Worm (Caenorhabditis elegans): ENCODE data around the gene T04C9.3.

The T04C9.3 gene

DNA sequence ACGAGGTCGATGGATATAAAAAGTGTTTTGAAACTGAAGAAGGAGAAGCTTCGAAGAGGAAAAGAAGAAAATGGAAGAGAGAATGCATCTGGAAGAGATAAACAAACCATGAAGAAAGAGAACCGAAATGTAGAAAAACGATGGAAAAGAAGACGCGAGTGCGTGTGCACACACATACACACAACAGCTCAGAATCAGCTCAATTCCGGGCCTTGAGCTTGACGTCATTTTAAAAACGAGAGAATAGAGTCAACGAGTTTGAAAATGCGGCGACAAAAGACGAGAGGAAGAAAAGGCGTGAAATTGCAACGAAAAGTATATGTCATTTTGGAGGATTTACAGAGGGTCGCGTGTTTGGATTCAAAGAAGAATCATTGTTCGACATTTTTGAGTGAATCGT, 14.2 kb downstream of the T04C9.3 start:
- TF ChIP-seq T22C8.4 (GFP tag; IDR thresholded peaks at IDR 0.05) (no peak), tab-1 (GFP tag; IDR thresholded peaks at IDR 0.05) (no peak), flt-1 (GFP tag; IDR thresholded peaks at IDR 0.05) (no peak), ref-1 (GFP tag; conservative IDR thresholded peaks at IDR 0.05) (no peak), ztf-29 (GFP tag; IDR thresholded peaks at IDR 0.05) (no peak), ztf-23 (GFP tag; IDR thresholded peaks at IDR 0.05) (no peak), cog-1 (tag; optimal IDR thresholded peaks at IDR 0.05) (no peak), med-1 (GFP tag; optimal IDR thresholded peaks at IDR 0.05; ENCODE audit: insufficient read depth) (no peak), klf-2 (GFP tag; conservative IDR thresholded peaks at IDR 0.05) (no peak)

DNA sequence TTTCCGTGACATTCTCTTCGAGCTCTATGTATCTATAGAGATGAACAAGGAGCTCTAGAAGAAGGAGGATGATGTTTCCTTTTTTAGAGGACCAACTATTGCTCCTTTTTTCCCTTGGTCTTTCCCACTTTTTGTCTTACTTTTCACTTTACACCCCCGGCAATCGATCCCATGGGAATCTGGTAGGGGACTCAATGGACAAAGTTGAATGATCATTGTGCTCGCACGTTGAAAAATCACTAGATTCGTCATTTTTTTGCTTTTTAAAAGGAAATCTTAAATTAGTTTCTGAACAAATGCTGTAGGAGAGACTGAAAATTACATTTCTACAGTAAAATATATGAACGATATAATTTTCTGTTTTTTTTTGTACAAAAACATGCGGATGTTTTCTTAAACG, 16.6 kb downstream of the T04C9.3 start:
- TF ChIP-seq T22C8.4 (GFP tag; IDR thresholded peaks at IDR 0.05) (no peak), klf-2 (GFP tag; conservative IDR thresholded peaks at IDR 0.05) (no peak), ztf-29 (GFP tag; IDR thresholded peaks at IDR 0.05) (no peak), ztf-23 (GFP tag; IDR thresholded peaks at IDR 0.05) (no peak)

DNA sequence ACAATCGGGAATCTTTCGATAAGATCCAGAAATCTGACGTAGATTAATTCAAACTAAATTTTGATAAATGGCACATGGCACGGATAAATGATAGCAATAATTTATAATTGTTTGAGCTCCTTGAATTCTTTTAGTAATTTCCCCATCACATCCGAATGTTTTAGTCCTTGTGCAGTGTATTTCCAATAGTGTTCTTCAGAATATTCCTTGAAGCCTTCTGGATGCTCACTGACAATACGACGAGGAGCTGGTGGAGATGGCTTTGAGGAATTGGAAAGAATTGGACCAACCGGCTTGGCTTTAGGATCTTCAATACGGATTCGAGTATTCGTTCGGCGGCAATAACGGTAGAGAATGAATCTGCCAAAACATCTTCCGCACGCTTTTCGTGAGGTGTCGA, 21.0 kb downstream of the T04C9.3 start:
- no peak for TF ChIP-seq T22C8.4 (GFP tag; IDR thresholded peaks at IDR 0.05)
- no peak for TF ChIP-seq med-1 (GFP tag; optimal IDR thresholded peaks at IDR 0.05; ENCODE audit: insufficient read depth)
- no peak for TF ChIP-seq ztf-23 (GFP tag; IDR thresholded peaks at IDR 0.05)
- no peak for TF ChIP-seq ref-1 (GFP tag; conservative IDR thresholded peaks at IDR 0.05)
- TF ChIP-seq cog-1 (tag; optimal IDR thresholded peaks at IDR 0.05): no peak
- TF ChIP-seq klf-2 (GFP tag; conservative IDR thresholded peaks at IDR 0.05): no peak
- no peak for TF ChIP-seq tab-1 (GFP tag; IDR thresholded peaks at IDR 0.05)
- TF ChIP-seq flt-1 (GFP tag; IDR thresholded peaks at IDR 0.05): no peak
- TF ChIP-seq ztf-29 (GFP tag; IDR thresholded peaks at IDR 0.05): no peak

DNA sequence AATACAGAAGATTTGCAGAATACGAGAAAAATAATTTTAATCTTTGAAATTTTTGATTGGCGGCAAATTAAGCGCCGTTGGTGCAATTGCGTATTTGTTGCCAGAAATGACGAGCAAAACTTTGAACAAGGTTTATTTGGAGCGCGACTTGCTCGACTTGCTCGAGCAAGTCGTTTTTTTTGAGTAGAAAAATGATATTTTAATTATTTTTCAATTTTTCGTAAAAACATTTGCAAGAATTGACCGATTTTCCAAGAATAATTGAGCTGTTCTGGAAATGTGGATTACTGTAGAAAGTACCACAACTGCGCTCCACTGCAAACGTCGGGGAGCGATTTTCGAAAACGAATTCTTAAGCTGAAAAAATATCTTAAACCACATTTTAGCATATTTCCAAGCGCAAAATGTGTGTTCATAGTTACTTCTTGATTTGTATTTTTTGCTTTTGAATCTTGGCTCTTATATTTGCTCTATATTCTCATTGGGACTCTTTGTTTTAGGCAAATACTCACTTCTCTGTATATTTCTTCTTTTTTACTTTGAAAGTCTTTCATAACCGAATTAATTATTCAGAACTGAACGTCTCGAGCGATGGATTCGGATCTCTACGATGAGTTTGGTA, 23.7 kb downstream of the T04C9.3 start, which contains the start of the genes gcna-1 and eftu-2:
Gene gcna-1, minus strand, starts transcription at position 96 of the 622 bp plus-strand sequence.
Gene eftu-2, plus strand, starts transcription at position 572 of the 622 bp plus-strand sequence.
- TF ChIP-seq ref-1 (GFP tag; conservative IDR thresholded peaks at IDR 0.05): no peak
- TF ChIP-seq ztf-23 (GFP tag; IDR thresholded peaks at IDR 0.05): no peak
- TF ChIP-seq ztf-29 (GFP tag; IDR thresholded peaks at IDR 0.05): no peak
- TF ChIP-seq klf-2 (GFP tag; conservative IDR thresholded peaks at IDR 0.05): no peak
- TF ChIP-seq cog-1 (tag; optimal IDR thresholded peaks at IDR 0.05): no peak
- no peak for TF ChIP-seq T22C8.4 (GFP tag; IDR thresholded peaks at IDR 0.05)
- no peak for TF ChIP-seq med-1 (GFP tag; optimal IDR thresholded peaks at IDR 0.05; ENCODE audit: insufficient read depth)
- TF ChIP-seq flt-1 (GFP tag; IDR thresholded peaks at IDR 0.05): no peak
- no peak for TF ChIP-seq tab-1 (GFP tag; IDR thresholded peaks at IDR 0.05)

DNA sequence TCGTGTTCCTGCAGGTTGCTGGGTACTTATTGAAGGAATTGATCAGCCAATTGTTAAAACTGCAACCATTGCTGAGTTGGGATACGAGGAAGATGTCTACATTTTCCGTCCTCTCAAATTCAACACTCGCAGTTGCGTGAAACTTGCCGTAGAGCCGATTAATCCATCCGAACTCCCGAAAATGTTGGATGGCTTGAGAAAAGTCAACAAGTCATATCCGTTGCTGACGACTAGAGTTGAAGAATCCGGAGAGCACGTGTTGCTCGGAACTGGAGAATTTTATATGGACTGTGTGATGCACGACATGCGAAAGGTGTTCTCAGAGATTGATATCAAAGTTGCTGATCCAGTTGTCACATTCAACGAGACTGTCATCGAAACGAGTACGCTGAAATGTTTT, 25.9 kb downstream of the T04C9.3 start:
- TF ChIP-seq med-1 (GFP tag; optimal IDR thresholded peaks at IDR 0.05; ENCODE audit: insufficient read depth) (no peak), ref-1 (GFP tag; conservative IDR thresholded peaks at IDR 0.05) (no peak), klf-2 (GFP tag; conservative IDR thresholded peaks at IDR 0.05) (no peak), ztf-29 (GFP tag; IDR thresholded peaks at IDR 0.05) (no peak), flt-1 (GFP tag; IDR thresholded peaks at IDR 0.05) (no peak), T22C8.4 (GFP tag; IDR thresholded peaks at IDR 0.05) (no peak), tab-1 (GFP tag; IDR thresholded peaks at IDR 0.05) (no peak), ztf-23 (GFP tag; IDR thresholded peaks at IDR 0.05) (no peak), cog-1 (tag; optimal IDR thresholded peaks at IDR 0.05) (no peak)

DNA sequence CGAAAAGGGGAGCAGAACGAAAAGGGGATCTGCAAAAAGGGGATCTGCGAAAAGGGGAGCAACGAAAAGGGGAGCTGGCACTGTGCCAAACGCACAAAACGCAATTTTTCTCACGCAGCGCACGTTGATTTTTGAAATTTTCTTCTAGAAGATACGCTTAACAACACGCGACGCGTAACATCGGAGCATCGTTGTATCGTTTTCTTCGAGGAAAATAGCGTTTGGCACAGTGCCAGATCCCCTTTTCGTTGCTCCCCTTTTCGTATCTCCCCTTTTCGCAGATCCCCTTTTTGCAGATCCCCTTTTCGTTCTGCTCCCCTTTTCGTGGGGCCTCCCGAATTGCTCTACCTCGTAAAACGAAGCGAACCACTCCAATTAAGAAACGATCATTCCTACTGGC, 27.6 kb downstream of the T04C9.3 start:
- TF ChIP-seq ztf-23 (GFP tag; IDR thresholded peaks at IDR 0.05): 0 out of 2 replicates have a peak, but pooled peaks have one; percentile 10
- peak; percentile 20; the same call in 1 of the 2 replicates for TF ChIP-seq flt-1 (GFP tag; IDR thresholded peaks at IDR 0.05)
- TF ChIP-seq ztf-29 (GFP tag; IDR thresholded peaks at IDR 0.05): peak; percentile 10; the same call in 1 of the 2 replicates

DNA sequence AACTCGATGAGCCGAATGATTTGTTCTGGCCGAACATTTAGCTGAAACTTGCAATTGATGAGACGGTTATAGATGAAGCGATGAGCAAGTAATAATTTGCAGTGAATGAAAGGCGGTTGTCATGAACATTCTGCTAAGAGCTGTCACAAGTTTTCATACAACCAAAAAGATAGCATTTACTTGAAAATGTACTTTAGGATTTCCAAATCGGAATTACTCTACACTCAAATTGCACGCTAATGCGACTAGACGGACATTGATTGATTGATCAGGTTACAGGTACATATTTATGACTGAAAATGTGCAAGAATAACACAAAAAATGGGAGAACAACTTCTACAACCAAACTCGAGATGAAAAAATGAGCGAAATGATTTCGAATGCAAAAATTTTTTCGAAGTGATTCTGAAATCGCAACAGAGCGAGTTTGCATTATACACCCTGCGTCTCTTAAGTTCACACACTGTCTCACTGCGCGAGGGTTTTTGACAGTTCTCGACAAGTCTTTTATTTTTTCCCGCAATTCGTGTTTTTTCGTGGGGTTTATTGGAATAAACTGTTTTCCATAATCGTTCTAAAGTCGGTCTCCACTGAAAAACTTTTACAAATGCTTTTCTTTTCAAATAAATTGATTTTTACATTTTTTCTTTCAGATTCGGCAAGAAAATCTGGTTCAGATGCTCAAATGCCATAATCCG, 34.2 kb downstream of the T04C9.3 start, which contains the start of the genes npp-10 and cyk-3:
Gene npp-10, minus strand, starts transcription at position 51 of the 698 bp plus-strand sequence.
Gene cyk-3, plus strand, starts transcription at position 648 of the 698 bp plus-strand sequence.
- TF ChIP-seq T22C8.4 (GFP tag; IDR thresholded peaks at IDR 0.05) (no peak), ref-1 (GFP tag; conservative IDR thresholded peaks at IDR 0.05) (no peak), med-1 (GFP tag; optimal IDR thresholded peaks at IDR 0.05; ENCODE audit: insufficient read depth) (no peak)

DNA sequence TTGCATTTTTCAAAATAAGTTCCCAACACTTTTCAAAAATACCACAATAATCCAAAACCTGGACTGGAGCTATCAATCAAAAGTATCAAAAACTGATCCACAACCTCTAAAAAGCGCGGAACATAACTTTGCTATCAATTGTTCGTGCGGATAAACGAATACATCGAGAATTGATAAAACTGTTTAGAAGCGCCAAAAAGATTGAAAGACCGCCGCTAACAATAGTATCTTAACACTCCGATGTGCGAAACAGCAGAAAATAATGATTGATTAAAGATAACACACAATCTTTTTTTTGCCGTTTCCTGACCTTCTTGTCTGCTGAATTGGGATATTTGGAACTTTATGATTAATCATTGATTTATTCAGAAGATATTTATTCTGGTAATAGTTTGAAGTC, 43.0 kb downstream of the T04C9.3 start, which contains the start of gene tbx-7:
Gene tbx-7, minus strand, starts transcription at position 101 of the 400 bp plus-strand sequence.
- TF ChIP-seq flt-1 (GFP tag; IDR thresholded peaks at IDR 0.05) (no peak), ref-1 (GFP tag; conservative IDR thresholded peaks at IDR 0.05) (no peak), klf-2 (GFP tag; conservative IDR thresholded peaks at IDR 0.05) (no peak), T22C8.4 (GFP tag; IDR thresholded peaks at IDR 0.05) (no peak), tab-1 (GFP tag; IDR thresholded peaks at IDR 0.05) (no peak), med-1 (GFP tag; optimal IDR thresholded peaks at IDR 0.05; ENCODE audit: insufficient read depth) (no peak), ztf-29 (GFP tag; IDR thresholded peaks at IDR 0.05) (no peak), ztf-23 (GFP tag; IDR thresholded peaks at IDR 0.05) (no peak), cog-1 (tag; optimal IDR thresholded peaks at IDR 0.05) (no peak)

DNA sequence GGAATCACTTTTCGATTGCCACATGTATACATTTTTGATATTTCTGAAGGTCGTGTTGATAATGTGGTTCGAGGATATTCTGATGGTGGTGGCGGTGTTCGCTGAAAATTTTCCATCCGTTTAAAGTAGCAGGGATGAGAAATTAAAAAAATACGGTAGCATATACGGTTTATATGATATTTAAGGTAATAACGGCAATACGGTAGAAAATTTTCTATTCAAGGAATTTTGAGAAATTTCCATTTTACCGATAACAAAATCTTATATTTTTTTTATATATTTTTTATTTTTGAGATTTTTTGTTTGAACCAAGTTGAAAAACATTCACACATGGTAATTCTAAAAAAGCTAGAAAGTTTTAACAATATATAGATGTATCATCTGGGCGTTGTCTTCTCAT, 45.0 kb downstream of the T04C9.3 start, which contains the start of gene ZK328.6:
Gene ZK328.6, minus strand, starts transcription at position 101 of the 400 bp plus-strand sequence.
- TF ChIP-seq ztf-29 (GFP tag; IDR thresholded peaks at IDR 0.05) (no peak), med-1 (GFP tag; optimal IDR thresholded peaks at IDR 0.05; ENCODE audit: insufficient read depth) (no peak), ref-1 (GFP tag; conservative IDR thresholded peaks at IDR 0.05) (no peak), tab-1 (GFP tag; IDR thresholded peaks at IDR 0.05) (no peak), T22C8.4 (GFP tag; IDR thresholded peaks at IDR 0.05) (no peak), cog-1 (tag; optimal IDR thresholded peaks at IDR 0.05) (no peak), flt-1 (GFP tag; IDR thresholded peaks at IDR 0.05) (no peak), klf-2 (GFP tag; conservative IDR thresholded peaks at IDR 0.05) (no peak), ztf-23 (GFP tag; IDR thresholded peaks at IDR 0.05) (no peak)
